Worm (Caenorhabditis elegans): ENCODE results near the gene egas-1.

egas-1 gene

ce11 chrV:18638367-18638873, 1.7 kb upstream of the egas-1 start, which contains the start of gene col-42:
Gene col-42, plus strand, starts transcription at chrV:18638484.
- TF ChIP-seq ceh-88 (GFP tag; IDR thresholded peaks at IDR 0.05) (peak; percentile 31; the same call in 1 of the 2 replicates), pqm-1 (tag; optimal IDR thresholded peaks at IDR 0.05) (no peak), ets-5 (GFP tag; IDR thresholded peaks at IDR 0.05) (no peak), C04F5.9 (tag; optimal IDR thresholded peaks at IDR 0.05) (no peak), nhr-12 (tag; optimal IDR thresholded peaks at IDR 0.05) (no peak), vab-15 (tag; optimal IDR thresholded peaks at IDR 0.05) (no peak), swsn-7 (tag; optimal IDR thresholded peaks at IDR 0.05) (no peak), grh-1 (GFP tag; IDR thresholded peaks at IDR 0.05) (peak; percentile 21; the same call in 1 of the 2 replicates)

- peak; percentile 51 for TF ChIP-seq ceh-8 (GFP tag; optimal IDR thresholded peaks at IDR 0.05)
- TF ChIP-seq swsn-7 (tag; optimal IDR thresholded peaks at IDR 0.05) = no peak
Observed at ce11 chrV:18639074-18639473, 1.0 kb upstream of the egas-1 start.

- TF ChIP-seq fkh-10 (GFP tag; optimal IDR thresholded peaks at IDR 0.05) (no peak), ceh-90 (tag; optimal IDR thresholded peaks at IDR 0.05) (no peak), elt-2 (tag; optimal IDR thresholded peaks at IDR 0.05) (no peak), F16B12.6 (tag; optimal IDR thresholded peaks at IDR 0.05) (no peak), Y116A8C.19 (tag; optimal IDR thresholded peaks at IDR 0.05; ENCODE audit: borderline replicate concordance) (no peak), lin-35 (GFP tag; optimal IDR thresholded peaks at IDR 0.05) (no peak), C34B4.2 (tag; optimal IDR thresholded peaks at IDR 0.05) (no peak), nhr-85 (tag) (no peak), rnt-1 (tag; optimal IDR thresholded peaks at IDR 0.05) (no peak), egl-13 (tag; optimal IDR thresholded peaks at IDR 0.05) (no peak), ztf-4 (tag; optimal IDR thresholded peaks at IDR 0.05) (no peak), nhr-76 (tag; optimal IDR thresholded peaks at IDR 0.05) (no peak)
Observed at ce11 chrV:18644258-18644657, 4.2 kb downstream of the egas-1 start.

ce11 chrV:18650043-18650442, 9.9 kb downstream of the egas-1 start, which contains the start of gene egas-2:
Gene egas-2, plus strand, starts transcription at chrV:18650343.
- no peak for TF ChIP-seq nhr-12 (tag; optimal IDR thresholded peaks at IDR 0.05)
- TF ChIP-seq nhr-77 (tag; optimal IDR thresholded peaks at IDR 0.05) = no peak
- no peak for TF ChIP-seq jun-1 (tag; optimal IDR thresholded peaks at IDR 0.05)
- TF ChIP-seq tlp-1 (tag; optimal IDR thresholded peaks at IDR 0.05) = no peak
- no peak for TF ChIP-seq unc-98 (GFP tag; IDR thresholded peaks at IDR 0.05)
- TF ChIP-seq nhr-28 (tag; optimal IDR thresholded peaks at IDR 0.05) = no peak
- no peak for TF ChIP-seq sptf-1 (tag; optimal IDR thresholded peaks at IDR 0.05)
- no peak for TF ChIP-seq mef-2 (tag; optimal IDR thresholded peaks at IDR 0.05)
- TF ChIP-seq nhr-76 (tag; optimal IDR thresholded peaks at IDR 0.05) = no peak
- TF ChIP-seq blmp-1 (tag; optimal IDR thresholded peaks at IDR 0.05) = no peak
- TF ChIP-seq elt-2 (tag; optimal IDR thresholded peaks at IDR 0.05) = no peak
- TF ChIP-seq dpl-1 (GFP tag; optimal IDR thresholded peaks at IDR 0.05) = no peak

- TF ChIP-seq dpl-1 (GFP tag; optimal IDR thresholded peaks at IDR 0.05) = no peak
- no peak for TF ChIP-seq ama-1 (optimal IDR thresholded peaks at IDR 0.05)
Observed at ce11 chrV:18656363-18656762, 16.3 kb downstream of the egas-1 start.

- TF ChIP-seq egl-27 (tag; optimal IDR thresholded peaks at IDR 0.05) = no peak
- no peak for TF ChIP-seq hpl-2 (GFP tag; optimal IDR thresholded peaks at IDR 0.05)
- TF ChIP-seq C04F5.9 (tag; optimal IDR thresholded peaks at IDR 0.05) = no peak
- no peak for TF ChIP-seq elt-2 (tag; optimal IDR thresholded peaks at IDR 0.05)
- no peak for TF ChIP-seq ztf-11 (tag; optimal IDR thresholded peaks at IDR 0.05)
- TF ChIP-seq nhr-28 (tag; optimal IDR thresholded peaks at IDR 0.05) = no peak
- TF ChIP-seq nhr-90 (tag; optimal IDR thresholded peaks at IDR 0.05; ENCODE audit: poor library complexity) = no peak
- no peak for TF ChIP-seq nhr-77 (tag; optimal IDR thresholded peaks at IDR 0.05)
Observed at ce11 chrV:18657391-18657790, 17.3 kb downstream of the egas-1 start.
